Worm (Caenorhabditis elegans) whole organism, L4 larva: ENCODE results near the gene nlp-64.
A peak's percentile ranks its signal among the peaks of the same experiment; 100 is the strongest.

Experiments
- D1046.2 ChIP-seq: fragments of 200-800 bp; sonication (Bioruptor generic); IDR thresholded peaks from 2 replicates; pipeline ENCODE4 v1.3.6; 2022; ENCODE audit warnings: missing genetic modification characterization, missing compliant biosample characterization
- F10B5.3 ChIP-seq: sonication (generic microtip); optimal IDR thresholded peaks from 2 replicates; lab custom pipeline; 2016; ENCODE audit warnings: mild to moderate bottlenecking, missing genetic modification characterization, missing compliant biosample characterization
- F49E8.2 ChIP-seq: sonication (generic microtip); optimal IDR thresholded peaks from 2 replicates; lab custom pipeline; 2016; ENCODE audit warnings: missing compliant biosample characterization, mild to moderate bottlenecking, missing genetic modification characterization, borderline replicate concordance
- Y105C5A.15 ChIP-seq: fragments of 200-800 bp; sonication (Bioruptor generic); IDR thresholded peaks from 2 replicates; pipeline ENCODE4 v1.3.6; 2022; ENCODE audit warnings: missing genetic modification characterization, missing compliant biosample characterization
- Y75B8A.6 ChIP-seq: fragments of 200-800 bp; sonication (Bioruptor generic); IDR thresholded peaks from 2 replicates; pipeline ENCODE4 v1.3.6; 2022; ENCODE audit warnings: missing genetic modification reagents, missing genetic modification characterization, missing compliant biosample characterization
- ZK546.5 ChIP-seq, 2 experiments: sonication (generic microtip); optimal IDR thresholded peaks; 2 replicates each; lab custom pipeline; 2017; ENCODE audit warnings: missing biosample characterization in 2 of 2, missing genetic modification characterization in 2 of 2
- aha-1 ChIP-seq: fragments of 150-350 bp; peaks from one replicate; lab custom pipeline; 2014; ENCODE audit warnings: missing biosample characterization, missing genetic modification characterization
- ceh-28 ChIP-seq: fragments of 150-350 bp; optimal IDR thresholded peaks from 2 replicates; lab custom pipeline; 2014; ENCODE audit warnings: missing biosample characterization, missing genetic modification reagents, missing genetic modification characterization
- ceh-32 ChIP-seq: sonication (generic microtip); optimal IDR thresholded peaks from 2 replicates; lab custom pipeline; 2016; ENCODE audit warnings: mild to moderate bottlenecking, missing genetic modification characterization, missing compliant biosample characterization; ENCODE audit not compliant: poor library complexity
- ceh-44 ChIP-seq: fragments of 200-800 bp; sonication (Bioruptor generic); IDR thresholded peaks from 2 replicates; pipeline ENCODE4 v1.3.6; 2022; ENCODE audit warnings: missing genetic modification reagents, missing genetic modification characterization, missing compliant biosample characterization
- ceh-62 ChIP-seq: sonication (generic microtip); optimal IDR thresholded peaks from 2 replicates; lab custom pipeline; 2017; ENCODE audit warnings: missing biosample characterization, missing genetic modification characterization
- ctbp-1 ChIP-seq: fragments of 200-800 bp; sonication (Bioruptor generic); IDR thresholded peaks from 2 replicates; pipeline ENCODE4 v1.3.6; 2022; ENCODE audit warnings: missing genetic modification reagents, missing genetic modification characterization, missing compliant biosample characterization
- daf-16 ChIP-seq, 3 experiments: sonication (generic microtip); optimal IDR thresholded peaks; 2 replicates each; lab custom pipeline; 2016 to 2017; ENCODE audit warnings: missing genetic modification characterization in 3 of 3, missing genetic modification reagents in 3 of 3, mild to moderate bottlenecking in 2 of 3, missing compliant biosample characterization in 2 of 3, missing biosample characterization in 1 of 3, moderate library complexity in 1 of 3
- daf-8 ChIP-seq: fragments of 200-800 bp; sonication (Bioruptor generic); IDR thresholded peaks from 2 replicates; pipeline ENCODE4 v1.3.6; 2022; ENCODE audit warnings: missing genetic modification characterization, missing compliant biosample characterization
- dmd-9 ChIP-seq: fragments of 200-800 bp; sonication (Bioruptor generic); IDR thresholded peaks from 2 replicates; pipeline ENCODE4 v1.3.6; 2022; ENCODE audit warnings: missing genetic modification reagents, missing genetic modification characterization, missing compliant biosample characterization
- dpl-1 ChIP-seq: fragments of 150-350 bp; optimal IDR thresholded peaks from 2 replicates; lab custom pipeline; 2014; ENCODE audit warnings: missing biosample characterization, missing genetic modification reagents, missing genetic modification characterization
- hlh-11 ChIP-seq: fragments of 200-800 bp; sonication (Bioruptor generic); optimal IDR thresholded peaks from 2 replicates; lab custom pipeline; 2018; ENCODE audit warnings: mild to moderate bottlenecking, missing genetic modification characterization, missing compliant biosample characterization
- jun-1 ChIP-seq: fragments of 150-350 bp; optimal IDR thresholded peaks from 2 replicates; lab custom pipeline; 2014; ENCODE audit warnings: missing biosample characterization, missing genetic modification reagents, missing genetic modification characterization
- lin-13 ChIP-seq: fragments of 150-350 bp; optimal IDR thresholded peaks from 2 replicates; lab custom pipeline; 2014; ENCODE audit warnings: missing biosample characterization, missing genetic modification reagents, missing genetic modification characterization
- lin-38 ChIP-seq: fragments of 200-800 bp; sonication (Bioruptor generic); IDR thresholded peaks from 2 replicates; pipeline ENCODE4 v1.3.6; 2022; ENCODE audit warnings: missing genetic modification reagents, missing genetic modification characterization, missing compliant biosample characterization
- lin-39 ChIP-seq: fragments of 150-350 bp; optimal IDR thresholded peaks from 2 replicates; lab custom pipeline; 2014; ENCODE audit warnings: missing biosample characterization, missing genetic modification reagents, missing genetic modification characterization
- lsy-2 ChIP-seq, 2 experiments: fragments of 150-350 bp in 1 of 2; sonication (generic microtip) in 1 of 2; optimal IDR thresholded peaks; 2 replicates each; lab custom pipeline; 2014 to 2017; ENCODE audit warnings: missing biosample characterization in 2 of 2, missing genetic modification characterization in 2 of 2
- mdt-29 ChIP-seq: fragments of 200-800 bp; sonication (Bioruptor generic); IDR thresholded peaks from 2 replicates; pipeline ENCODE4 v1.3.6; 2022; ENCODE audit warnings: missing genetic modification reagents, missing genetic modification characterization, missing compliant biosample characterization
- mep-1 ChIP-seq: fragments of 150-350 bp; sonication (generic microtip); optimal IDR thresholded peaks from 3 replicates; lab custom pipeline; 2014; ENCODE audit warnings: missing biosample characterization, missing genetic modification characterization
- mxl-3 ChIP-seq: fragments of 200-800 bp; sonication (Bioruptor generic); optimal IDR thresholded peaks from 2 replicates; lab custom pipeline; 2018; ENCODE audit warnings: mild to moderate bottlenecking, missing genetic modification characterization, missing compliant biosample characterization
- nhr-28 ChIP-seq: fragments of 150-350 bp; optimal IDR thresholded peaks from 2 replicates; lab custom pipeline; 2014; ENCODE audit warnings: missing biosample characterization, missing genetic modification characterization
- nhr-76 ChIP-seq: fragments of 150-350 bp; optimal IDR thresholded peaks from 2 replicates; lab custom pipeline; 2014; ENCODE audit warnings: missing biosample characterization, missing genetic modification characterization
- nhr-77 ChIP-seq: fragments of 150-350 bp; optimal IDR thresholded peaks from 2 replicates; lab custom pipeline; 2014; ENCODE audit warnings: missing biosample characterization, missing genetic modification characterization
- pqm-1 ChIP-seq: sonication (generic microtip); optimal IDR thresholded peaks from 2 replicates; lab custom pipeline; 2017; ENCODE audit warnings: missing biosample characterization, missing genetic modification characterization
- sdz-12 ChIP-seq: fragments of 200-800 bp; sonication (Bioruptor generic); optimal IDR thresholded peaks from 2 replicates; lab custom pipeline; 2018; ENCODE audit warnings: mild to moderate bottlenecking, missing genetic modification characterization, missing compliant biosample characterization
- snpc-1.2 ChIP-seq: fragments of 200-800 bp; sonication (Bioruptor generic); IDR thresholded peaks from 2 replicates; pipeline ENCODE4 v1.3.6; 2022; ENCODE audit warnings: missing genetic modification reagents, missing genetic modification characterization, missing compliant biosample characterization
- spr-1 ChIP-seq: sonication (generic microtip); optimal IDR thresholded peaks from 2 replicates; lab custom pipeline; 2016; ENCODE audit warnings: mild to moderate bottlenecking, missing genetic modification characterization, missing compliant biosample characterization
- spr-3 ChIP-seq: fragments of 200-800 bp; sonication (Bioruptor generic); optimal IDR thresholded peaks from 2 replicates; lab custom pipeline; 2018; ENCODE audit warnings: mild to moderate bottlenecking, missing genetic modification characterization, missing compliant biosample characterization
- tra-1 ChIP-seq: fragments of 200-800 bp; sonication (Bioruptor generic); IDR thresholded peaks from 2 replicates; pipeline ENCODE4 v1.3.6; 2022; ENCODE audit warnings: missing genetic modification reagents, missing genetic modification characterization, missing compliant biosample characterization
- unc-130 ChIP-seq: sonication (generic microtip); optimal IDR thresholded peaks from 2 replicates; lab custom pipeline; 2016; ENCODE audit warnings: missing genetic modification reagents, missing genetic modification characterization, missing compliant biosample characterization
- vab-7 ChIP-seq: fragments of 200-800 bp; sonication (Bioruptor generic); IDR thresholded peaks from 2 replicates; pipeline ENCODE4 v1.3.6; 2022; ENCODE audit warnings: missing genetic modification reagents, missing genetic modification characterization, missing compliant biosample characterization
- zag-1 ChIP-seq: fragments of 150-350 bp; optimal IDR thresholded peaks from 2 replicates; lab custom pipeline; 2014; ENCODE audit warnings: missing biosample characterization, missing genetic modification characterization
- ztf-11 ChIP-seq: fragments of 150-350 bp; optimal IDR thresholded peaks from 2 replicates; lab custom pipeline; 2014; ENCODE audit warnings: missing biosample characterization, missing genetic modification characterization

Gene nlp-64

ce11 chrX:301530-301929 is 9.6 kb downstream of the nlp-64 start, which contains the start of gene gcp-2.1:
TSS of gene gcp-2.1 (plus strand) at chrX:301830.
- TF ChIP-seq lin-39 (no peak), ceh-62 (tag; lab: Kevin White, UChicago) (no peak), Y75B8A.6 (GFP tag; lab: Robert Waterston, UW) (no peak), vab-7 (GFP tag; lab: Robert Waterston, UW) (no peak), nhr-77 (tag; lab: Kevin White, UChicago) (no peak), dmd-9 (no peak), lin-38 (GFP tag; lab: Robert Waterston, UW) (no peak), ceh-44 (no peak), nhr-76 (tag; lab: Kevin White, UChicago) (no peak), lsy-2 (tag; optimal IDR thresholded peaks at IDR 0.05; lab: Kevin White, UChicago) (no peak), lin-13 (no peak)
- TF ChIP-seq, all 104 proteins: peak for 0

- TF ChIP-seq nhr-28 (peak; percentile 5), aha-1 (tag; lab: Kevin White, UChicago) (peak; percentile 60), daf-16 (GFP tag; optimal IDR thresholded peaks at IDR 0.05; lab: Kevin White, UChicago) (peak in 1 of 2 experiments; percentile 68), daf-16 (tag; optimal IDR thresholded peaks at IDR 0.05; lab: Kevin White, UChicago) (no peak), mdt-29 (GFP tag; lab: Robert Waterston, UW) (no peak)
Observed at ce11 chrX:300250-300649, 10.9 kb downstream of the nlp-64 start.

- TF ChIP-seq F10B5.3 (no peak), spr-1 (tag; lab: Kevin White, UChicago) (no peak), daf-16 (GFP tag; optimal IDR thresholded peaks at IDR 0.05; lab: Kevin White, UChicago) (no peak), daf-16 (tag; optimal IDR thresholded peaks at IDR 0.05; lab: Kevin White, UChicago) (peak; percentile 64), pqm-1 (tag; lab: Kevin White, UChicago) (peak; percentile 9), ZK546.5 (tag; optimal IDR thresholded peaks at IDR 0.05; lab: Kevin White, UChicago) (no peak), D1046.2 (GFP tag; lab: Robert Waterston, UW) (no peak), nhr-28 (peak; percentile 26), F49E8.2 (tag; lab: Kevin White, UChicago) (no peak)
Observed at ce11 chrX:299090-299489, 12.0 kb downstream of the nlp-64 start.

ce11 chrX:296934-297333 is 14.2 kb downstream of the nlp-64 start, which contains the start of gene R57.2:
TSS of gene R57.2 (plus strand) at chrX:297234.
- TF ChIP-seq tra-1 (no peak), lin-38 (GFP tag; lab: Robert Waterston, UW) (no peak), Y105C5A.15 (GFP tag; lab: Robert Waterston, UW) (no peak), F49E8.2 (tag; lab: Kevin White, UChicago) (no peak), jun-1 (no peak), dpl-1 (GFP tag; lab: Kevin White, UChicago) (no peak), daf-8 (GFP tag; lab: Robert Waterston, UW) (no peak)
- TF ChIP-seq, all 104 proteins: peak for 0

ce11 chrX:295726-296125 is 15.4 kb downstream of the nlp-64 start:
- TF ChIP-seq ceh-28 (tag; lab: Kevin White, UChicago) = no peak
- TF ChIP-seq unc-130 (GFP tag; lab: Kevin White, UChicago) = no peak
- TF ChIP-seq mxl-3 (GFP tag; lab: Kevin White, UChicago) = no peak
- no peak for TF ChIP-seq hlh-11 (tag; lab: Kevin White, UChicago)
- TF ChIP-seq zag-1 (tag; lab: Kevin White, UChicago) = no peak
- TF ChIP-seq daf-16 (GFP tag; optimal IDR thresholded peaks at IDR 0.05; lab: Kevin White, UChicago) = no peak
- no peak for TF ChIP-seq daf-16 (tag; optimal IDR thresholded peaks at IDR 0.05; lab: Kevin White, UChicago)
- no peak for TF ChIP-seq ctbp-1
- no peak for TF ChIP-seq ceh-32 (tag; lab: Kevin White, UChicago)
- TF ChIP-seq lin-13 = no peak
- TF ChIP-seq spr-3 = no peak
- no peak for TF ChIP-seq mep-1 (tag; lab: Kevin White, UChicago)
- TF ChIP-seq snpc-1.2 = no peak
- no peak for TF ChIP-seq sdz-12 (GFP tag; lab: Kevin White, UChicago)
- no peak for TF ChIP-seq ztf-11
